Fruit fly (Drosophila melanogaster) whole organism, embryonic: Measurements from ENCODE around the gene DZIP1.

Source experiments
- Antp ChIP-seq: fragments of 200-800 bp; sonication (Bioruptor generic); optimal IDR thresholded peaks from 3 replicates; lab custom pipeline; 2016; ENCODE audit warnings: missing biosample characterization, missing genetic modification characterization
- B-H2 ChIP-seq: fragments of 200-800 bp; sonication (Bioruptor generic); optimal IDR thresholded peaks from 2 replicates; lab custom pipeline; 2018; ENCODE audit warnings: missing biosample characterization, mild to moderate bottlenecking, missing genetic modification characterization
- Bgb ChIP-seq: fragments of 200-800 bp; sonication (Bioruptor generic); IDR thresholded peaks from 2 replicates; pipeline ENCODE4 v1.3.6; 2022; ENCODE audit warnings: missing biosample characterization, missing genetic modification characterization; ENCODE audit not compliant: partially characterized antibody
- Blimp-1 ChIP-seq: fragments of 200-800 bp; sonication (Bioruptor generic); optimal IDR thresholded peaks from 3 replicates; lab custom pipeline; 2018; ENCODE audit warnings: missing biosample characterization, missing genetic modification characterization, mild to moderate bottlenecking, moderate library complexity, missing genetic modification reagents
- CG10209 ChIP-seq: fragments of 200-800 bp; sonication (Bioruptor generic); optimal IDR thresholded peaks from 3 replicates; lab custom pipeline; 2017; ENCODE audit warnings: missing biosample characterization, mild to moderate bottlenecking, missing genetic modification characterization, missing genetic modification reagents
- CG10462 ChIP-seq: fragments of 200-800 bp; sonication (Bioruptor generic); optimal IDR thresholded peaks from 2 replicates; lab custom pipeline; 2016; ENCODE audit warnings: missing biosample characterization, missing genetic modification characterization
- CG10979 ChIP-seq: fragments of 200-800 bp; sonication (Bioruptor generic); optimal IDR thresholded peaks from 2 replicates; lab custom pipeline; 2018; ENCODE audit warnings: missing biosample characterization, mild to moderate bottlenecking, missing genetic modification characterization, moderate library complexity
- CG12236 ChIP-seq: fragments of 200-800 bp; sonication (Bioruptor generic); optimal IDR thresholded peaks from 2 replicates; lab custom pipeline; 2016; ENCODE audit warnings: missing biosample characterization, missing genetic modification characterization
- CG13287 ChIP-seq: fragments of 200-800 bp; sonication (Bioruptor generic); IDR thresholded peaks from 2 replicates; pipeline ENCODE4 v1.3.6; 2022; ENCODE audit warnings: missing biosample characterization, missing genetic modification characterization; ENCODE audit not compliant: partially characterized antibody
- CG14860 ChIP-seq: fragments of 200-800 bp; sonication (Bioruptor generic); IDR thresholded peaks from 3 replicates; pipeline ENCODE4 v1.3.6; 2022; ENCODE audit warnings: missing biosample characterization, missing genetic modification characterization; ENCODE audit not compliant: partially characterized antibody
- CG15601 ChIP-seq: fragments of 200-800 bp; sonication (Bioruptor generic); optimal IDR thresholded peaks from 3 replicates; lab custom pipeline; 2019; ENCODE audit warnings: missing biosample characterization, mild to moderate bottlenecking, missing genetic modification characterization, moderate library complexity
- CG17568 ChIP-seq: fragments of 200-800 bp; sonication (Bioruptor generic); optimal IDR thresholded peaks from 2 replicates; lab custom pipeline; 2018; ENCODE audit warnings: missing biosample characterization, mild to moderate bottlenecking, missing genetic modification characterization, moderate library complexity
- CG17829 ChIP-seq: fragments of 200-800 bp; optimal IDR thresholded peaks from 2 replicates; lab custom pipeline; 2019; ENCODE audit warnings: missing biosample characterization, mild to moderate bottlenecking, missing genetic modification characterization, moderate library complexity
- CG1792 ChIP-seq: fragments of 200-800 bp; sonication (Bioruptor generic); optimal IDR thresholded peaks from 2 replicates; lab custom pipeline; 2016; ENCODE audit warnings: missing biosample characterization, missing genetic modification characterization
- CG34422 ChIP-seq: fragments of 200-800 bp; sonication (Bioruptor generic); IDR thresholded peaks from 3 replicates; pipeline ENCODE4 v1.3.6; 2022; ENCODE audit warnings: missing biosample characterization, missing genetic modification characterization
- CG3838 ChIP-seq: fragments of 200-800 bp; sonication (Bioruptor generic); optimal IDR thresholded peaks from 3 replicates; lab custom pipeline; 2016; ENCODE audit warnings: missing biosample characterization, missing genetic modification characterization
- CG4328 ChIP-seq: fragments of 200-800 bp; sonication (Bioruptor generic); optimal IDR thresholded peaks from 3 replicates; lab custom pipeline; 2017; ENCODE audit warnings: missing biosample characterization, missing genetic modification reagents, missing genetic modification characterization
- CG5180 ChIP-seq: fragments of 200-800 bp; sonication (Bioruptor generic); optimal IDR thresholded peaks from 3 replicates; lab custom pipeline; 2017; ENCODE audit warnings: missing biosample characterization, missing genetic modification characterization, mild to moderate bottlenecking, moderate library complexity, missing genetic modification reagents
- CG6683 ChIP-seq: fragments of 200-800 bp; sonication (Bioruptor generic); optimal IDR thresholded peaks from 2 replicates; lab custom pipeline; 2017; ENCODE audit warnings: missing biosample characterization, mild to moderate bottlenecking, missing genetic modification characterization, missing genetic modification reagents
- CG7786 ChIP-seq: fragments of 200-800 bp; sonication (Bioruptor generic); optimal IDR thresholded peaks from 2 replicates; lab custom pipeline; 2016; ENCODE audit warnings: missing biosample characterization, missing genetic modification characterization
- CG8478 ChIP-seq: fragments of >200 bp; optimal IDR thresholded peaks from 2 replicates; lab custom pipeline; 2018
- CG9437 ChIP-seq: fragments of 200-800 bp; sonication (Bioruptor generic); optimal IDR thresholded peaks from 2 replicates; lab custom pipeline; 2018; ENCODE audit warnings: missing biosample characterization, mild to moderate bottlenecking, missing genetic modification characterization
- D ChIP-seq, 2 experiments: fragments of 200-800 bp in 1 of 2; fragments of >200 bp in 1 of 2; sonication (Bioruptor generic) in 1 of 2; optimal IDR thresholded peaks; 2 replicates in 1 of 2; 3 replicates in 1 of 2; lab custom pipeline; 2017; ENCODE audit warnings: mild to moderate bottlenecking in 1 of 2, missing biosample characterization in 1 of 2, missing genetic modification characterization in 1 of 2, missing genetic modification reagents in 1 of 2
- D19B ChIP-seq: fragments of 200-800 bp; sonication (Bioruptor generic); optimal IDR thresholded peaks from 2 replicates; lab custom pipeline; 2017; ENCODE audit warnings: missing biosample characterization, mild to moderate bottlenecking, missing genetic modification characterization
- Dip3 ChIP-seq: fragments of 200-800 bp; sonication (Bioruptor generic); optimal IDR thresholded peaks from 3 replicates; lab custom pipeline; 2016; ENCODE audit warnings: missing biosample characterization, missing genetic modification characterization
- Dll ChIP-seq: fragments of 200-800 bp; sonication (Bioruptor generic); IDR thresholded peaks from 4 replicates; pipeline ENCODE4 v1.3.6; 2022; ENCODE audit warnings: missing biosample characterization, missing genetic modification characterization; ENCODE audit not compliant: partially characterized antibody
- Doc3 ChIP-seq: fragments of 200-800 bp; sonication (Bioruptor generic); IDR thresholded peaks from 3 replicates; pipeline ENCODE4 v1.3.6; 2022; ENCODE audit warnings: missing biosample characterization, missing genetic modification characterization; ENCODE audit not compliant: partially characterized antibody
- Hand ChIP-seq: fragments of 200-800 bp; sonication (Bioruptor generic); optimal IDR thresholded peaks from 2 replicates; lab custom pipeline; 2017; ENCODE audit warnings: mild to moderate bottlenecking, missing biosample characterization, missing genetic modification reagents, missing genetic modification characterization
- Hmr ChIP-seq: fragments of 200-800 bp; sonication (Bioruptor generic); optimal IDR thresholded peaks from 3 replicates; lab custom pipeline; 2017; ENCODE audit warnings: mild to moderate bottlenecking, missing biosample characterization, missing genetic modification reagents, missing genetic modification characterization
- Hr78 ChIP-seq, 2 experiments: fragments of 200-800 bp in 1 of 2; fragments of >200 bp in 1 of 2; sonication (Bioruptor generic) in 1 of 2; optimal IDR thresholded peaks; 2 replicates each; lab custom pipeline; 2017 to 2019; ENCODE audit warnings: missing biosample characterization in 2 of 2, missing genetic modification characterization in 2 of 2, mild to moderate bottlenecking in 1 of 2, moderate library complexity in 1 of 2
- Max ChIP-seq: fragments of 200-800 bp; sonication (Bioruptor generic); optimal IDR thresholded peaks from 2 replicates; lab custom pipeline; 2016; ENCODE audit warnings: missing biosample characterization, mild to moderate bottlenecking, missing genetic modification characterization
- Mes4 ChIP-seq: fragments of 200-800 bp; sonication (Bioruptor generic); optimal IDR thresholded peaks from 2 replicates; lab custom pipeline; 2016; ENCODE audit warnings: missing biosample characterization, missing genetic modification characterization
- NC2β ChIP-seq: fragments of 200-800 bp; sonication (Bioruptor generic); optimal IDR thresholded peaks from 2 replicates; lab custom pipeline; 2016; ENCODE audit warnings: missing biosample characterization, missing genetic modification characterization
- NK7.1 ChIP-seq: fragments of 200-800 bp; sonication (Bioruptor generic); optimal IDR thresholded peaks from 3 replicates; lab custom pipeline; 2016; ENCODE audit warnings: missing biosample characterization, missing genetic modification characterization
- Xrp1 ChIP-seq: fragments of 200-800 bp; sonication (Bioruptor generic); IDR thresholded peaks from 2 replicates; pipeline ENCODE4 v1.3.6; 2022; ENCODE audit warnings: missing biosample characterization, missing genetic modification characterization
- ac ChIP-seq: fragments of 200-800 bp; sonication (Bioruptor generic); optimal IDR thresholded peaks from 3 replicates; lab custom pipeline; 2017; ENCODE audit warnings: missing biosample characterization, mild to moderate bottlenecking, missing genetic modification characterization
- az2 ChIP-seq: fragments of 200-800 bp; sonication (Bioruptor generic); optimal IDR thresholded peaks from 3 replicates; lab custom pipeline; 2016; ENCODE audit warnings: missing biosample characterization, missing genetic modification characterization
- dan ChIP-seq: fragments of 200-800 bp; sonication (Bioruptor generic); IDR thresholded peaks from 2 replicates; pipeline ENCODE4 v1.3.6; 2022; ENCODE audit warnings: missing biosample characterization, missing genetic modification characterization
- dati ChIP-seq: fragments of 200-800 bp; sonication (Bioruptor generic); IDR thresholded peaks from 2 replicates; pipeline ENCODE4 v1.3.6; 2022; ENCODE audit warnings: missing biosample characterization, missing genetic modification characterization
- eve ChIP-seq, 2 experiments: fragments of >200 bp; optimal IDR thresholded peaks; 2 replicates each; lab custom pipeline; 2017; ENCODE audit warnings: missing biosample characterization in 2 of 2, missing genetic modification characterization in 2 of 2
- fd3F ChIP-seq: fragments of 200-800 bp; sonication (Bioruptor generic); optimal IDR thresholded peaks from 2 replicates; lab custom pipeline; 2018; ENCODE audit warnings: missing biosample characterization, mild to moderate bottlenecking, missing genetic modification characterization, moderate library complexity
- hbn ChIP-seq: fragments of 200-800 bp; sonication (Bioruptor generic); IDR thresholded peaks from 2 replicates; pipeline ENCODE4 v1.3.6; 2022; ENCODE audit warnings: missing biosample characterization, missing genetic modification characterization; ENCODE audit not compliant: partially characterized antibody
- lab ChIP-seq: fragments of 200-800 bp; sonication (Bioruptor generic); optimal IDR thresholded peaks from 3 replicates; lab custom pipeline; 2017; ENCODE audit warnings: missing biosample characterization, missing genetic modification characterization, mild to moderate bottlenecking, moderate library complexity, missing genetic modification reagents
- mam ChIP-seq: fragments of 200-800 bp; sonication (Bioruptor generic); optimal IDR thresholded peaks from 3 replicates; lab custom pipeline; 2016; ENCODE audit warnings: missing biosample characterization, missing genetic modification characterization
- pnt ChIP-seq: fragments of 200-800 bp; sonication (Bioruptor generic); optimal IDR thresholded peaks from 3 replicates; lab custom pipeline; 2016; ENCODE audit warnings: missing biosample characterization, missing genetic modification characterization
- salm ChIP-seq: fragments of 200-800 bp; sonication (Bioruptor generic); optimal IDR thresholded peaks from 2 replicates; lab custom pipeline; 2018; ENCODE audit warnings: missing biosample characterization, mild to moderate bottlenecking, missing genetic modification characterization
- sens-2 ChIP-seq: fragments of 200-800 bp; sonication (Bioruptor generic); IDR thresholded peaks from 2 replicates; pipeline ENCODE4 v1.3.6; 2022; ENCODE audit warnings: missing biosample characterization, missing genetic modification characterization
- unc-4 ChIP-seq: fragments of 200-800 bp; sonication (Bioruptor generic); IDR thresholded peaks from 2 replicates; pipeline ENCODE4 v1.3.6; 2022; ENCODE audit warnings: missing biosample characterization, missing genetic modification characterization; ENCODE audit not compliant: partially characterized antibody

The DZIP1 gene

DNA sequence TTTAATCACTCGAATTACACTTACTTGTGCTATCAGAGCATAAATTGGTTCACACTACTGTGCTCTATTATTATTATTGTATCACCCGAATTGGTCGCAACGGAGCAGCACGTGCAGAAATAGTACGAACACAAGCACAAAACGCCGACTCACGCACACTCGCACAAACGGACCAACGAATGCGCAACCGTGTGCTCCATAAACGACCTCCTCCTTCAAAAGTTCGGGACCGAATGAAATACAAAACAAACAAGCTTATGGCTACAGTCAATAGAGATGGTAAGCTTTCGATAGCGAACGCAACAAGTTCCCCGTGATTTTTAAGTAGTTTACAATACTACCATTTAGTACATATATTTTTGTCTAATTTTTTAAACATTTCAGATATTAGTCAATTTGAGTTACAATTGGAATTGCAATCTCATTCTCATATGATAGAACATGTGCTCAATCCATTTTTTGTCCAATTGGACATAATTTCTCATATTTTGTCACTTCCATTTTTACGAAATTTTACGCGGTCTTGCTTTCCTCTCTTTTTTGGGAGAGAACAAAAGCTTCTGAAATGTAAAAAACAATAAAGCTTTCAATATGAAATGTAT, 28.7 kb downstream of the DZIP1 start, which contains the start of gene Cftr (continued):
- TF ChIP-seq B-H2 (GFP tag; lab: Kevin White, UChicago) = peak; percentile 85
- TF ChIP-seq salm (tag; lab: Kevin White, UChicago) = no peak
- peak; percentile 93 for TF ChIP-seq CG34422
- no peak for TF ChIP-seq fd3F (GFP tag; lab: Kevin White, UChicago)
- TF ChIP-seq Dll = 0 out of 4 replicates have a peak, but pooled peaks have one; percentile 30
- peak; percentile 60 for TF ChIP-seq mam (GFP tag; lab: Kevin White, UChicago)
- TF ChIP-seq az2 (GFP tag; lab: Kevin White, UChicago) = no peak
- TF ChIP-seq CG10209 (GFP tag; lab: Kevin White, UChicago) = no peak
- TF ChIP-seq CG5180 (GFP tag; lab: Kevin White, UChicago) = peak; percentile 37
- TF ChIP-seq CG17568 (GFP tag; lab: Kevin White, UChicago) = peak; percentile 40
- TF ChIP-seq CG1792 = peak; percentile 57
- TF ChIP-seq CG15601 (tag; lab: Kevin White, UChicago) = no peak
- no peak for TF ChIP-seq CG6683 (GFP tag; lab: Kevin White, UChicago)
- TF ChIP-seq CG4328 (GFP tag; lab: Kevin White, UChicago) = peak; percentile 23
- peak; percentile 1 for TF ChIP-seq CG7786 (GFP tag; lab: Kevin White, UChicago)
- TF ChIP-seq Dip3 (GFP tag; lab: Kevin White, UChicago) = peak; percentile 41
- TF ChIP-seq CG9437 (GFP tag; lab: Kevin White, UChicago) = no peak
- no peak for TF ChIP-seq CG12236 (GFP tag; lab: Kevin White, UChicago)
- peak; percentile 47 for TF ChIP-seq sens-2 (GFP tag; lab: Robert Waterston, UW)
- TF ChIP-seq eve (GFP tag; optimal IDR thresholded peaks at IDR 0.05; lab: Kevin White, UChicago) = peak in 1 of 2 experiments; percentile 19
- peak; percentile 63 for TF ChIP-seq Hmr (GFP tag; lab: Kevin White, UChicago)
- no peak for TF ChIP-seq CG14860 (GFP tag; lab: Robert Waterston, UW)
- TF ChIP-seq CG3838 = peak; percentile 92
- TF ChIP-seq Doc3 = no peak
- peak; percentile 48; the same call in 1 of the 2 replicates for TF ChIP-seq unc-4 (GFP tag; lab: Robert Waterston, UW)
- peak; percentile 58 for TF ChIP-seq NK7.1 (GFP tag; lab: Kevin White, UChicago)
- peak; percentile 62 for TF ChIP-seq CG13287 (GFP tag; lab: Robert Waterston, UW)
- no peak for TF ChIP-seq ac
- TF ChIP-seq Xrp1 (GFP tag; lab: Robert Waterston, UW) = no peak
- no peak for TF ChIP-seq dan (GFP tag; lab: Robert Waterston, UW)
- TF ChIP-seq CG10979 (tag; lab: Kevin White, UChicago) = no peak
- TF ChIP-seq hbn (GFP tag; lab: Robert Waterston, UW) = no peak
- peak; percentile 14 for TF ChIP-seq pnt (GFP tag; lab: Kevin White, UChicago)
- peak; percentile 71 for TF ChIP-seq Bgb (GFP tag; lab: Robert Waterston, UW)
- no peak for TF ChIP-seq Hr78 (GFP tag; optimal IDR thresholded peaks at IDR 0.05; lab: Kevin White, UChicago)
- TF ChIP-seq Mes4 (GFP tag; lab: Kevin White, UChicago) = peak; percentile 1
- no peak for TF ChIP-seq dati (GFP tag; lab: Robert Waterston, UW)
- TF ChIP-seq Max (GFP tag; lab: Kevin White, UChicago) = peak; percentile 53
- TF ChIP-seq D19B = no peak
- no peak for TF ChIP-seq CG10462 (GFP tag; lab: Kevin White, UChicago)
- TF ChIP-seq NC2β (GFP tag; lab: Kevin White, UChicago) = peak; percentile 41
- TF ChIP-seq Antp (GFP tag; lab: Kevin White, UChicago) = peak; percentile 66
- no peak for TF ChIP-seq CG8478
- TF ChIP-seq Hand (GFP tag; lab: Kevin White, UChicago) = no peak
- peak; percentile 83 for TF ChIP-seq lab (GFP tag; lab: Kevin White, UChicago)
- TF ChIP-seq CG17829 (tag; lab: Kevin White, UChicago) = no peak
- TF ChIP-seq D (optimal IDR thresholded peaks at IDR 0.05; lab: Kevin White, UChicago) = no peak
- TF ChIP-seq D (GFP tag; optimal IDR thresholded peaks at IDR 0.05; lab: Kevin White, UChicago) = no peak
- TF ChIP-seq Blimp-1 = no peak
